Fruit fly (Drosophila melanogaster) whole organism, pupa: ENCODE measurements around the gene CG31710.

Experiments used
- CG34367 ChIP-seq: fragments of 200-800 bp; sonication (Bioruptor generic); optimal IDR thresholded peaks from 2 replicates; lab custom pipeline; 2018; ENCODE audit warnings: missing biosample characterization, mild to moderate bottlenecking, missing genetic modification characterization
- CG4496 ChIP-seq: fragments of 200-800 bp; sonication (Bioruptor generic); IDR thresholded peaks from 3 replicates; pipeline ENCODE4 v1.3.6; 2022; ENCODE audit warnings: missing biosample characterization, missing genetic modification characterization
- CG9948 ChIP-seq: fragments of 200-800 bp; sonication (Bioruptor generic); optimal IDR thresholded peaks from 2 replicates; lab custom pipeline; 2018; ENCODE audit warnings: missing biosample characterization, mild to moderate bottlenecking, missing genetic modification characterization, moderate library complexity
- Pif1B ChIP-seq: fragments of 200-800 bp; sonication (Bioruptor generic); optimal IDR thresholded peaks from 3 replicates; lab custom pipeline; 2016; ENCODE audit warnings: missing biosample characterization, missing genetic modification characterization
- Snoo ChIP-seq: fragments of 200-800 bp; sonication (Bioruptor generic); optimal IDR thresholded peaks from 3 replicates; lab custom pipeline; 2017; ENCODE audit warnings: missing biosample characterization, mild to moderate bottlenecking, missing genetic modification characterization, inconsistent platforms
- rn ChIP-seq: fragments of 200-800 bp; sonication (Bioruptor generic); IDR thresholded peaks from 2 replicates; pipeline ENCODE4 v1.3.6; 2022; ENCODE audit warnings: missing biosample characterization, missing genetic modification characterization

dm6 chr2L:9699615-9700014 lies 6.1 kb downstream of the CG31710 start, which contains the start of gene hoip:
- TF ChIP-seq Pif1B (GFP tag; lab: Kevin White, UChicago) = no peak
- TF ChIP-seq CG9948 = no peak
- no peak for TF ChIP-seq Snoo (tag; lab: Kevin White, UChicago)
- TF ChIP-seq rn (GFP tag; lab: Robert Waterston, UW) = no peak
- TF ChIP-seq CG4496 (GFP tag; lab: Robert Waterston, UW) = peak; percentile 12; the same call in 1 of the 3 replicates
- no peak for TF ChIP-seq CG34367 (tag; lab: Kevin White, UChicago)
